Worm (Caenorhabditis elegans): ENCODE measurements around the gene adr-2.

ce11 chrIII:7275296-7275695 is 42.6 kb upstream of the adr-2 start, which contains the start of gene psd-1:
- TF ChIP-seq egl-27 (tag; optimal IDR thresholded peaks at IDR 0.05): no peak
- TF ChIP-seq lsy-2 (tag; optimal IDR thresholded peaks at IDR 0.05): no peak
